Worm (Caenorhabditis elegans) whole organism, late embryonic: ENCODE measurements around the gene ZC190.4.

Experiments
- F13H6.1 ChIP-seq: sonication (generic microtip); optimal IDR thresholded peaks from 2 replicates; lab custom pipeline; 2016; ENCODE audit warnings: missing genetic modification characterization, missing compliant biosample characterization
- K02D7.2 ChIP-seq: sonication (generic microtip); optimal IDR thresholded peaks from 2 replicates; lab custom pipeline; 2017; ENCODE audit warnings: mild to moderate bottlenecking, missing genetic modification characterization, missing compliant biosample characterization
- K09A11.1 ChIP-seq: sonication (generic microtip); optimal IDR thresholded peaks from 2 replicates; lab custom pipeline; 2017; ENCODE audit warnings: antibody characterized with exemption, mild to moderate bottlenecking, missing genetic modification characterization, missing compliant biosample characterization; ENCODE audit not compliant: insufficient read depth
- Y22D7AL.16 ChIP-seq: sonication (generic microtip); optimal IDR thresholded peaks from 2 replicates; lab custom pipeline; 2016; ENCODE audit warnings: missing genetic modification characterization, missing compliant biosample characterization
- ahr-1 ChIP-seq: sonication (generic microtip); optimal IDR thresholded peaks from 2 replicates; lab custom pipeline; 2016; ENCODE audit warnings: missing genetic modification characterization, missing compliant biosample characterization
- ceh-14 ChIP-seq: sonication (generic microtip); optimal IDR thresholded peaks from 2 replicates; lab custom pipeline; 2016; ENCODE audit warnings: missing genotype, missing genetic modification characterization, missing compliant biosample characterization
- ceh-18 ChIP-seq: sonication (generic microtip); optimal IDR thresholded peaks from 2 replicates; lab custom pipeline; 2016; ENCODE audit warnings: missing genetic modification characterization, missing compliant biosample characterization
- ceh-22 ChIP-seq: sonication (generic microtip); optimal IDR thresholded peaks from 2 replicates; lab custom pipeline; 2017; ENCODE audit warnings: missing biosample characterization, missing genetic modification characterization
- ceh-24 ChIP-seq: sonication (generic microtip); optimal IDR thresholded peaks from 2 replicates; lab custom pipeline; 2016; ENCODE audit warnings: mild to moderate bottlenecking, missing genetic modification characterization, missing compliant biosample characterization
- ceh-30 ChIP-seq: fragments of 150-350 bp; optimal IDR thresholded peaks from 2 replicates; lab custom pipeline; 2014; ENCODE audit warnings: missing biosample characterization, missing genetic modification characterization
- ceh-31 ChIP-seq: sonication (generic microtip); optimal IDR thresholded peaks from 2 replicates; lab custom pipeline; 2016; ENCODE audit warnings: missing genetic modification characterization, missing compliant biosample characterization
- ceh-34 ChIP-seq: sonication (generic microtip); optimal IDR thresholded peaks from 2 replicates; lab custom pipeline; 2016; ENCODE audit warnings: mild to moderate bottlenecking, missing genetic modification characterization, missing compliant biosample characterization
- ceh-45 ChIP-seq: fragments of 200-800 bp; sonication (Bioruptor generic); IDR thresholded peaks from 2 replicates; pipeline ENCODE4 v1.3.6; 2022; ENCODE audit warnings: missing genetic modification reagents, missing genetic modification characterization, missing compliant biosample characterization
- ceh-48 ChIP-seq: sonication (generic microtip); optimal IDR thresholded peaks from 2 replicates; lab custom pipeline; 2016; ENCODE audit warnings: missing genetic modification characterization, inconsistent platforms, missing compliant biosample characterization
- ceh-9 ChIP-seq: sonication (generic microtip); optimal IDR thresholded peaks from 2 replicates; lab custom pipeline; 2016; ENCODE audit warnings: mild to moderate bottlenecking, missing genetic modification characterization, inconsistent platforms, missing compliant biosample characterization
- dmd-4 ChIP-seq: sonication (generic microtip); optimal IDR thresholded peaks from 2 replicates; lab custom pipeline; 2016; ENCODE audit warnings: borderline replicate concordance, missing genetic modification characterization, missing compliant biosample characterization
- elt-2 ChIP-seq: sonication (generic microtip); optimal IDR thresholded peaks from 2 replicates; lab custom pipeline; 2016; ENCODE audit warnings: missing genetic modification reagents, missing genetic modification characterization, missing compliant biosample characterization
- eyg-1 ChIP-seq: sonication (generic microtip); optimal IDR thresholded peaks from 2 replicates; lab custom pipeline; 2016; ENCODE audit warnings: missing genotype, missing genetic modification characterization, missing compliant biosample characterization
- hlh-13 ChIP-seq: fragments of 200-800 bp; sonication (Bioruptor generic); optimal IDR thresholded peaks from 2 replicates; lab custom pipeline; 2018; ENCODE audit warnings: mild to moderate bottlenecking, missing genetic modification characterization, missing compliant biosample characterization
- hlh-15 ChIP-seq: sonication (generic microtip); optimal IDR thresholded peaks from 2 replicates; lab custom pipeline; 2016; ENCODE audit warnings: missing genetic modification characterization, missing compliant biosample characterization
- hlh-8 ChIP-seq: sonication (generic microtip); optimal IDR thresholded peaks from 2 replicates; lab custom pipeline; 2016; ENCODE audit warnings: missing genotype, missing genetic modification characterization, missing compliant biosample characterization
- lim-6 ChIP-seq: sonication (generic microtip); optimal IDR thresholded peaks from 2 replicates; lab custom pipeline; 2016; ENCODE audit warnings: missing genetic modification characterization, missing compliant biosample characterization
- mec-3 ChIP-seq: sonication (generic microtip); optimal IDR thresholded peaks from 2 replicates; lab custom pipeline; 2016; ENCODE audit warnings: borderline replicate concordance, missing genetic modification characterization, missing compliant biosample characterization
- nhr-232 ChIP-seq: sonication (generic microtip); optimal IDR thresholded peaks from 2 replicates; lab custom pipeline; 2016; ENCODE audit warnings: missing genetic modification characterization, missing compliant biosample characterization
- pax-1 ChIP-seq: fragments of 150-350 bp; optimal IDR thresholded peaks from 2 replicates; lab custom pipeline; 2014; ENCODE audit warnings: missing biosample characterization, missing genetic modification characterization
- pha-2 ChIP-seq: sonication (generic microtip); optimal IDR thresholded peaks from 2 replicates; lab custom pipeline; 2017; ENCODE audit warnings: mild to moderate bottlenecking, missing genetic modification characterization, missing compliant biosample characterization
- pha-4 ChIP-seq: fragments of 150-350 bp; optimal IDR thresholded peaks from 2 replicates; lab custom pipeline; 2018; ENCODE audit warnings: missing biosample characterization, missing genetic modification reagents, missing genetic modification characterization
- pqm-1 ChIP-seq: sonication (generic microtip); optimal IDR thresholded peaks from 2 replicates; lab custom pipeline; 2016; ENCODE audit warnings: missing genetic modification characterization, missing compliant biosample characterization
- ref-2 ChIP-seq: sonication (generic microtip); optimal IDR thresholded peaks from 2 replicates; lab custom pipeline; 2016; ENCODE audit warnings: missing genetic modification characterization, missing compliant biosample characterization
- rnt-1 ChIP-seq: sonication (generic microtip); optimal IDR thresholded peaks from 2 replicates; lab custom pipeline; 2016; ENCODE audit warnings: missing genetic modification characterization, missing compliant biosample characterization
- tbx-2 ChIP-seq: sonication (generic microtip); optimal IDR thresholded peaks from 2 replicates; lab custom pipeline; 2016; ENCODE audit warnings: missing genetic modification characterization, missing compliant biosample characterization
- unc-3 ChIP-seq, 2 experiments: fragments of 200-800 bp in 1 of 2; sonication (Bioruptor generic) in 1 of 2; sonication (generic microtip) in 1 of 2; conservative IDR thresholded peaks in 1 of 2; optimal IDR thresholded peaks in 1 of 2; 2 replicates each; pipeline versions ENCODE4 v1.3.6 to Lab custom; 2016 to 2022; ENCODE audit warnings: missing compliant biosample characterization in 2 of 2, missing genetic modification characterization in 2 of 2, missing genetic modification reagents in 1 of 2
- unc-55 ChIP-seq: sonication (generic microtip); optimal IDR thresholded peaks from 2 replicates; lab custom pipeline; 2017; ENCODE audit warnings: missing biosample characterization, missing genetic modification reagents, missing genetic modification characterization

Gene ZC190.4

ce11 chrV:8636907-8637306 lies 29.0 kb upstream of the ZC190.4 start, which contains the start of gene grl-12:
Gene grl-12 (minus strand): TSS chrV:8637007.
- no peak for TF ChIP-seq ceh-31 (tag; lab: Kevin White, UChicago)
- no peak for TF ChIP-seq ceh-24 (tag; lab: Kevin White, UChicago)

DNA sequence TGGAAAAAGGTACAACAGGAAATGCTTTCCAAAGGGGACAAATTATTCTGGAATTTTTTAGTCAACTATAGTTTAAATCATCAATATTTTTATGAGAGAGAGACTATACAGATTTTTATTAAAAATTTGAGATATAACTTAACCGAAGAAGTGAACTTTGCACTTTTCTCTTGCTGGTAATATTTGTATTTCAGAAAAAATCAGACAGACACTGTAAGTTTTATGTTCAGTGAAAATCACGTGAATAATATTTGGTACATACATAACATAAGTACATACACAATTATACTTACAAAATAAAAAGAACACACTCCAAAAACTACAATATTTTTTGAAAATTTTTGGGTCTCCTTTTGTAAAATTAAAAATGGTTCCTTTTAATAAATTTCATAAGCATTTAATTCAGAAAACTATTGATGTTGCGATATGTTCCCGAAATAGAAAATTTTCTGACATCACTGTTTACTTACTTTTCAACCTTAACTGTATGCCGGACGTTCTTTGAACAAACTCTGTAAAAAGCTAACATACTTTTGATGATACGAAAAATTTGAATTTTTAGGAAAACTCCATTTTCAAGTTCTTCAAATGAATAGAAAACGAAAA lies 28.1 kb upstream of the ZC190.4 start, which contains the start of the genes F28A12.10 and acd-4:
Gene F28A12.10, minus strand, starts transcription at position 101 of the 606 bp plus-strand sequence.
Gene acd-4, plus strand, starts transcription at position 556 of the 606 bp plus-strand sequence.
- TF ChIP-seq nhr-232 (no peak), ceh-9 (tag; lab: Kevin White, UChicago) (no peak), rnt-1 (tag; lab: Kevin White, UChicago) (no peak), K02D7.2 (tag; lab: Kevin White, UChicago) (no peak), hlh-13 (GFP tag; lab: Kevin White, UChicago) (no peak), lim-6 (tag; lab: Kevin White, UChicago) (no peak), hlh-15 (tag; lab: Kevin White, UChicago) (no peak), Y22D7AL.16 (tag; lab: Kevin White, UChicago) (no peak), ceh-34 (tag; lab: Kevin White, UChicago) (no peak), F13H6.1 (tag; lab: Kevin White, UChicago) (no peak)
- TF ChIP-seq, all 69 proteins: peak for 0

DNA sequence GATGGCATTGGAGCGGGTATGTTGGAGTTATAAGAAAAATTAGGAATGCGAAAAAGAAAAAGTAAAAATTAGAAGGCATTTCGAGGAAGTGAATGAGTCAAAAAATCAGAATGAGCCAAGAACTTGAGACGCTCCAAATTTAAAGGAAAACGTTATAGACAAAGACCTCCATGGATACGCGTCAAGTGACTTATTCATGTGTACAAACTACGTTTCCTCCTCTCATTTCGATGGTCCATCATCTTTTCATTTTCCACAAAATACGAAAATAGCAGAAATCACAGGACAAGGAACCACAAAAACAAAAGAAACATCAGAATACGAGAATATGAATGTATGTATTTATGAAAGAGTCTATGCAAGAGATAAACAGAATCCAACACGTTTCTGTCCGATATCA lies 24.6 kb upstream of the ZC190.4 start, which contains the start of gene F28A12.3:
Gene F28A12.3, minus strand, starts transcription at position 101 of the 400 bp plus-strand sequence.
- TF ChIP-seq rnt-1 (tag; lab: Kevin White, UChicago), result no peak
- no peak for TF ChIP-seq F13H6.1 (tag; lab: Kevin White, UChicago)
- no peak for TF ChIP-seq ceh-9 (tag; lab: Kevin White, UChicago)
- no peak for TF ChIP-seq ceh-30
- no peak for TF ChIP-seq ahr-1 (tag; lab: Kevin White, UChicago)
- TF ChIP-seq K09A11.1 (tag; lab: Kevin White, UChicago), result no peak
- TF ChIP-seq dmd-4 (tag; lab: Kevin White, UChicago), result no peak
- TF ChIP-seq pha-4 (tag; lab: Kevin White, UChicago), result no peak
- no peak for TF ChIP-seq tbx-2 (tag; lab: Kevin White, UChicago)
- TF ChIP-seq hlh-13 (GFP tag; lab: Kevin White, UChicago), result no peak
- TF ChIP-seq hlh-8 (tag; lab: Kevin White, UChicago), result no peak
- TF ChIP-seq ceh-14 (tag; lab: Kevin White, UChicago), result no peak
- TF ChIP-seq pax-1, result no peak

DNA sequence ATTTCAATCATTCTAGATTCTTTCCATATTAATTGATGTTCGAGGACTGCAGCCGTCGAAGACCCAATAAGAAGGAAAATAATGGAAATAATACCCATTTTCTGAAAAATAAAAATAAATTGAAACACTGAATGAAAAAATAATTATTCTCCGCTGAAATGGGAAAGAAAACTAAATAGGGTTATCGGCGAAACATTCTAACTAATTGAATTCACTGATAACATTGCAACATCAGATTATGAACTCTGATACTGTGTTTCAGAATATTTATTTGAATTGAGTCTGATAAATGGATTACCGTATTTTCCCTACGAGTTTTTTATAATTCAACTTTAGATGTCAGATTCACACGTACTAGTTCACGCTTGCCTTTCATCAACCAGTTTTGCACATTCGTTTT lies 22.8 kb upstream of the ZC190.4 start, which contains the start of gene asp-13:
Gene asp-13, minus strand, starts transcription at position 101 of the 400 bp plus-strand sequence.
- TF ChIP-seq elt-2 (no peak), mec-3 (tag; lab: Kevin White, UChicago) (no peak), ref-2 (tag; lab: Kevin White, UChicago) (no peak), ceh-18 (tag; lab: Kevin White, UChicago) (no peak), ceh-48 (no peak), ceh-45 (no peak), pha-2 (no peak), unc-55 (GFP tag; lab: Kevin White, UChicago) (no peak), ceh-9 (tag; lab: Kevin White, UChicago) (no peak), pax-1 (no peak), unc-3 (GFP tag; conservative IDR thresholded peaks at IDR 0.05; lab: Robert Waterston, UW) (no peak), unc-3 (tag; optimal IDR thresholded peaks at IDR 0.05; lab: Kevin White, UChicago) (no peak), ceh-22 (tag; lab: Kevin White, UChicago) (no peak), pqm-1 (tag; lab: Kevin White, UChicago) (no peak), eyg-1 (tag; lab: Kevin White, UChicago) (no peak), tbx-2 (tag; lab: Kevin White, UChicago) (no peak), pha-4 (tag; lab: Kevin White, UChicago) (no peak)
